Fruit fly (Drosophila melanogaster): Measurements from ENCODE around the gene Srx.

The Srx gene

dm6 chrX:17830211-17830616 is 26.6 kb upstream of the Srx start (continued):
- peak; percentile 74 for TF ChIP-seq OdsH (GFP tag; optimal IDR thresholded peaks at IDR 0.05)

dm6 chrX:17830644-17831043 is 26.1 kb upstream of the Srx start, which contains the start of gene CG6398:
TSS of gene CG6398 (plus strand) at chrX:17830828.
- no peak for TF ChIP-seq Jra (GFP tag; optimal IDR thresholded peaks at IDR 0.05)
- TF ChIP-seq Hr78 (GFP tag; optimal IDR thresholded peaks at IDR 0.05), result no peak
- TF ChIP-seq foxo (GFP tag; optimal IDR thresholded peaks at IDR 0.05), result no peak
- TF ChIP-seq dmrt93B (GFP tag; optimal IDR thresholded peaks at IDR 0.05), result no peak
- no peak for TF ChIP-seq lola (GFP tag; optimal IDR thresholded peaks at IDR 0.05)
- peak; percentile 3 for TF ChIP-seq Hr83 (GFP tag; optimal IDR thresholded peaks at IDR 0.05; ENCODE audit: poor library complexity, severe bottlenecking)
- TF ChIP-seq psq (GFP tag; optimal IDR thresholded peaks at IDR 0.05), result peak; percentile 51
- no peak for TF ChIP-seq tai (GFP tag; optimal IDR thresholded peaks at IDR 0.05)
- TF ChIP-seq jim (GFP tag; optimal IDR thresholded peaks at IDR 0.05), result no peak
- no peak for TF ChIP-seq N (GFP tag; optimal IDR thresholded peaks at IDR 0.05)
- TF ChIP-seq dl (GFP tag; optimal IDR thresholded peaks at IDR 0.05; ENCODE audit: insufficient read depth in 1 of 2, partially characterized antibody in 2 of 2), result peak in 1 of 2 experiments; percentile 21
- TF ChIP-seq br (GFP tag; optimal IDR thresholded peaks at IDR 0.05), result no peak
- TF ChIP-seq Abd-B (GFP tag; optimal IDR thresholded peaks at IDR 0.05), result no peak
- peak; percentile 25 for TF ChIP-seq rgr (GFP tag; optimal IDR thresholded peaks at IDR 0.05)
- TF ChIP-seq sv (GFP tag; optimal IDR thresholded peaks at IDR 0.05), result no peak
- no peak for TF ChIP-seq CG32264 (GFP tag; optimal IDR thresholded peaks at IDR 0.05)
- peak; percentile 22 for TF ChIP-seq Dif (GFP tag; optimal IDR thresholded peaks at IDR 0.05; ENCODE audit: partially characterized antibody)
- TF ChIP-seq OdsH (GFP tag; optimal IDR thresholded peaks at IDR 0.05), result no peak
- TF ChIP-seq Hnf4 (GFP tag; optimal IDR thresholded peaks at IDR 0.05), result peak; percentile 26
- TF ChIP-seq woc (GFP tag; optimal IDR thresholded peaks at IDR 0.05), result peak; percentile 30
- no peak for TF ChIP-seq pan (optimal IDR thresholded peaks at IDR 0.05)
- TF ChIP-seq HLH106 (tag; optimal IDR thresholded peaks at IDR 0.05), result no peak
- no peak for TF ChIP-seq GATAd (GFP tag; optimal IDR thresholded peaks at IDR 0.05)
- TF ChIP-seq Mio (GFP tag; optimal IDR thresholded peaks at IDR 0.05), result no peak
- no peak for TF ChIP-seq Myc (optimal IDR thresholded peaks at IDR 0.05)
- TF ChIP-seq CG9705 (GFP tag; optimal IDR thresholded peaks at IDR 0.05), result no peak
- TF ChIP-seq Vsx2 (GFP tag; optimal IDR thresholded peaks at IDR 0.05; ENCODE audit: partially characterized antibody), result peak; percentile 72
- TF ChIP-seq dsf (GFP tag; optimal IDR thresholded peaks at IDR 0.05; ENCODE audit: borderline replicate concordance), result no peak

dm6 chrX:17832163-17833014 is 24.4 kb upstream of the Srx start:
- no peak for TF ChIP-seq OdsH (GFP tag; optimal IDR thresholded peaks at IDR 0.05)
- TF ChIP-seq brk (GFP tag; optimal IDR thresholded peaks at IDR 0.05), result no peak
- peak; percentile 43 for TF ChIP-seq woc (GFP tag; optimal IDR thresholded peaks at IDR 0.05)
- TF ChIP-seq psq (GFP tag; optimal IDR thresholded peaks at IDR 0.05), result peak; percentile 97
- no peak for TF ChIP-seq HLH106 (tag; optimal IDR thresholded peaks at IDR 0.05)
- peak; percentile 52 for TF ChIP-seq fru (GFP tag; optimal IDR thresholded peaks at IDR 0.05)
- no peak for TF ChIP-seq br (GFP tag; optimal IDR thresholded peaks at IDR 0.05)

- TF ChIP-seq Vsx2 (GFP tag; optimal IDR thresholded peaks at IDR 0.05; ENCODE audit: partially characterized antibody) (peak; percentile 70), Dif (GFP tag; optimal IDR thresholded peaks at IDR 0.05; ENCODE audit: partially characterized antibody) (peak; percentile 50), CG32264 (GFP tag; optimal IDR thresholded peaks at IDR 0.05) (no peak), rgr (GFP tag; optimal IDR thresholded peaks at IDR 0.05) (no peak), usp (GFP tag; optimal IDR thresholded peaks at IDR 0.05) (no peak), ey (GFP tag; optimal IDR thresholded peaks at IDR 0.05) (no peak), h (GFP tag; optimal IDR thresholded peaks at IDR 0.05) (no peak), OdsH (GFP tag; optimal IDR thresholded peaks at IDR 0.05) (no peak), Dfd (GFP tag; optimal IDR thresholded peaks at IDR 0.05) (no peak), brk (GFP tag; optimal IDR thresholded peaks at IDR 0.05) (no peak), tai (GFP tag; optimal IDR thresholded peaks at IDR 0.05) (no peak), psq (GFP tag; optimal IDR thresholded peaks at IDR 0.05) (peak; percentile 73), pan (optimal IDR thresholded peaks at IDR 0.05) (no peak), dl (GFP tag; optimal IDR thresholded peaks at IDR 0.05; ENCODE audit: insufficient read depth in 1 of 2, partially characterized antibody in 2 of 2) (peak; percentile 24 to 40), Hnf4 (GFP tag; optimal IDR thresholded peaks at IDR 0.05) (no peak), sage (GFP tag; optimal IDR thresholded peaks at IDR 0.05) (no peak)
Measured at dm6 chrX:17833986-17834385, 22.8 kb upstream of the Srx start.
